Worm (Caenorhabditis elegans) whole organism, young adult: ENCODE results near the gene C15H11.13.

Source experiments
- B0261.1 ChIP-seq: sonication (generic microtip); optimal IDR thresholded peaks from 2 replicates; lab custom pipeline; 2016; ENCODE audit warnings: mild to moderate bottlenecking, missing genetic modification characterization, moderate library complexity, missing compliant biosample characterization
- B0336.3 ChIP-seq: fragments of 200-800 bp; sonication (Bioruptor generic); IDR thresholded peaks from 2 replicates; pipeline ENCODE4 v1.3.6; 2022; ENCODE audit warnings: missing genetic modification characterization, missing compliant biosample characterization
- C06A6.2 ChIP-seq: fragments of 200-800 bp; sonication (Bioruptor generic); conservative IDR thresholded peaks from 2 replicates; pipeline ENCODE4 v1.3.6; 2022; ENCODE audit warnings: missing genetic modification characterization, missing compliant biosample characterization
- F10E7.11 ChIP-seq: sonication (generic microtip); optimal IDR thresholded peaks from 2 replicates; lab custom pipeline; 2017; ENCODE audit warnings: mild to moderate bottlenecking, missing genetic modification characterization, moderate library complexity, missing compliant biosample characterization
- F22D6.2 ChIP-seq: sonication (generic microtip); optimal IDR thresholded peaks from 2 replicates; lab custom pipeline; 2016; ENCODE audit warnings: mild to moderate bottlenecking, missing genetic modification characterization, missing compliant biosample characterization
- F33H1.4 ChIP-seq: fragments of 200-800 bp; sonication (Bioruptor generic); IDR thresholded peaks from 2 replicates; pipeline ENCODE4 v1.3.6; 2022; ENCODE audit warnings: missing genetic modification reagents, missing genetic modification characterization, missing compliant biosample characterization
- F52B5.7 ChIP-seq: sonication (generic microtip); optimal IDR thresholded peaks from 2 replicates; lab custom pipeline; 2016; ENCODE audit warnings: mild to moderate bottlenecking, missing genetic modification characterization, missing compliant biosample characterization
- F55B11.4 ChIP-seq: sonication (generic microtip); optimal IDR thresholded peaks from 2 replicates; lab custom pipeline; 2016; ENCODE audit warnings: missing compliant biosample characterization, missing genetic modification characterization, borderline replicate concordance; ENCODE audit not compliant: insufficient read depth
- F57A8.1 ChIP-seq: fragments of 200-800 bp; sonication (Bioruptor generic); optimal IDR thresholded peaks from 2 replicates; lab custom pipeline; 2018; ENCODE audit warnings: mild to moderate bottlenecking, missing genetic modification characterization, moderate library complexity, missing compliant biosample characterization
- K12H6.12 ChIP-seq: fragments of 200-800 bp; sonication (Bioruptor generic); optimal IDR thresholded peaks from 2 replicates; lab custom pipeline; 2018; ENCODE audit warnings: mild to moderate bottlenecking, missing genetic modification characterization, missing compliant biosample characterization
- T07F8.4 ChIP-seq: sonication (generic microtip); optimal IDR thresholded peaks from 2 replicates; lab custom pipeline; 2016; ENCODE audit warnings: mild to moderate bottlenecking, missing genetic modification characterization, moderate library complexity, missing compliant biosample characterization
- Y53G8AR.9 ChIP-seq: fragments of 200-800 bp; sonication (Bioruptor generic); conservative IDR thresholded peaks from 2 replicates; pipeline ENCODE4 v1.3.6; 2022; ENCODE audit warnings: missing genetic modification reagents, missing genetic modification characterization, missing compliant biosample characterization
- Y79H2A.3 ChIP-seq: fragments of 200-800 bp; sonication (Bioruptor generic); conservative IDR thresholded peaks from 2 replicates; pipeline ENCODE4 v1.3.6; 2022; ENCODE audit warnings: missing genetic modification reagents, missing genetic modification characterization, missing compliant biosample characterization
- aptf-2 ChIP-seq: fragments of 200-800 bp; sonication (Bioruptor generic); conservative IDR thresholded peaks from 2 replicates; pipeline ENCODE4 v1.3.6; 2022; ENCODE audit warnings: missing genetic modification reagents, missing genetic modification characterization, missing compliant biosample characterization
- attf-3 ChIP-seq: fragments of 200-800 bp; sonication (Bioruptor generic); conservative IDR thresholded peaks from 2 replicates; pipeline ENCODE4 v1.3.6; 2022; ENCODE audit warnings: missing genetic modification reagents, missing genetic modification characterization, missing compliant biosample characterization
- bed-2 ChIP-seq: fragments of 200-800 bp; sonication (Bioruptor generic); IDR thresholded peaks from 2 replicates; pipeline ENCODE4 v1.3.6; 2022; ENCODE audit warnings: missing genetic modification reagents, missing genetic modification characterization, missing compliant biosample characterization
- cebp-2 ChIP-seq: fragments of 200-800 bp; sonication (Bioruptor generic); IDR thresholded peaks from 2 replicates; pipeline ENCODE4 v1.3.6; 2022; ENCODE audit warnings: missing genetic modification characterization, missing compliant biosample characterization
- efl-1 ChIP-seq: fragments of 150-350 bp; optimal IDR thresholded peaks from 2 replicates; lab custom pipeline; 2014; ENCODE audit warnings: missing biosample characterization, missing genetic modification reagents, missing genetic modification characterization
- egl-18 ChIP-seq: fragments of 200-800 bp; sonication (Bioruptor generic); IDR thresholded peaks from 2 replicates; pipeline ENCODE4 v1.3.6; 2022; ENCODE audit warnings: missing genetic modification reagents, missing genetic modification characterization, missing compliant biosample characterization
- egl-44 ChIP-seq: fragments of 200-800 bp; sonication (Bioruptor generic); IDR thresholded peaks from 2 replicates; pipeline ENCODE4 v1.3.6; 2022; ENCODE audit warnings: missing genetic modification reagents, missing genetic modification characterization, missing compliant biosample characterization
- ekl-4 ChIP-seq: fragments of 200-800 bp; sonication (Bioruptor generic); IDR thresholded peaks from 2 replicates; pipeline ENCODE4 v1.3.6; 2022; ENCODE audit warnings: missing genetic modification reagents, missing genetic modification characterization, missing compliant biosample characterization
- fkh-3 ChIP-seq: sonication (generic microtip); optimal IDR thresholded peaks from 2 replicates; lab custom pipeline; 2016; ENCODE audit warnings: mild to moderate bottlenecking, missing genetic modification characterization, missing compliant biosample characterization
- gei-17 ChIP-seq: fragments of 200-800 bp; sonication (Bioruptor generic); optimal IDR thresholded peaks from 2 replicates; lab custom pipeline; 2018; ENCODE audit warnings: mild to moderate bottlenecking, missing genetic modification characterization, missing compliant biosample characterization
- him-1 ChIP-seq: sonication (generic microtip); optimal IDR thresholded peaks from 2 replicates; lab custom pipeline; 2016; ENCODE audit warnings: missing genotype, missing genetic modification reagents, missing genetic modification characterization, missing compliant biosample characterization
- lag-1 ChIP-seq: fragments of 200-800 bp; sonication (Bioruptor generic); IDR thresholded peaks from 2 replicates; pipeline ENCODE4 v1.3.6; 2022; ENCODE audit warnings: missing genetic modification reagents, missing genetic modification characterization, missing compliant biosample characterization
- let-526 ChIP-seq: fragments of 200-800 bp; sonication (Bioruptor generic); IDR thresholded peaks from 2 replicates; pipeline ENCODE4 v1.3.6; 2022; ENCODE audit warnings: missing genetic modification reagents, missing genetic modification characterization, missing compliant biosample characterization
- let-607 ChIP-seq, 2 experiments: fragments of 200-800 bp in 1 of 2; sonication (Bioruptor generic) in 1 of 2; sonication (generic microtip) in 1 of 2; optimal IDR thresholded peaks; 2 replicates each; lab custom pipeline; 2016 to 2018; ENCODE audit warnings: mild to moderate bottlenecking in 2 of 2, missing compliant biosample characterization in 2 of 2, missing genetic modification characterization in 2 of 2, moderate library complexity in 2 of 2, missing genotype in 1 of 2
- lin-40 ChIP-seq: sonication (generic microtip); optimal IDR thresholded peaks from 2 replicates; lab custom pipeline; 2016; ENCODE audit warnings: missing genetic modification characterization, mild to moderate bottlenecking, missing compliant biosample characterization, missing genotype, missing genetic modification reagents
- lsl-1 ChIP-seq: fragments of 200-800 bp; sonication (Bioruptor generic); optimal IDR thresholded peaks from 2 replicates; lab custom pipeline; 2018; ENCODE audit warnings: mild to moderate bottlenecking, missing genetic modification characterization, moderate library complexity, missing compliant biosample characterization
- madf-6 ChIP-seq: fragments of 200-800 bp; sonication (Bioruptor generic); IDR thresholded peaks from 2 replicates; pipeline ENCODE4 v1.3.6; 2022; ENCODE audit warnings: missing genetic modification reagents, missing genetic modification characterization, missing compliant biosample characterization
- mcd-1 ChIP-seq: fragments of 200-800 bp; sonication (Bioruptor generic); IDR thresholded peaks from 2 replicates; pipeline ENCODE4 v1.3.6; 2022; ENCODE audit warnings: missing genetic modification reagents, missing genetic modification characterization, missing compliant biosample characterization
- nfyb-1 ChIP-seq: fragments of 200-800 bp; sonication (Bioruptor generic); IDR thresholded peaks from 2 replicates; pipeline ENCODE4 v1.3.6; 2022; ENCODE audit warnings: missing genetic modification reagents, missing genetic modification characterization, missing compliant biosample characterization
- nhr-179 ChIP-seq: sonication (generic microtip); optimal IDR thresholded peaks from 2 replicates; lab custom pipeline; 2016; ENCODE audit warnings: mild to moderate bottlenecking, missing genetic modification characterization, missing compliant biosample characterization
- nhr-80 ChIP-seq: sonication (generic microtip); optimal IDR thresholded peaks from 2 replicates; lab custom pipeline; 2016; ENCODE audit warnings: missing genetic modification characterization, missing compliant biosample characterization
- nhr-90 ChIP-seq: sonication (generic microtip); optimal IDR thresholded peaks from 2 replicates; lab custom pipeline; 2016; ENCODE audit warnings: missing genotype, mild to moderate bottlenecking, missing genetic modification characterization, missing compliant biosample characterization
- pbrm-1 ChIP-seq: fragments of 200-800 bp; sonication (Bioruptor generic); IDR thresholded peaks from 2 replicates; pipeline ENCODE4 v1.3.6; 2022; ENCODE audit warnings: missing genetic modification reagents, missing genetic modification characterization, missing compliant biosample characterization
- rcor-1 ChIP-seq: fragments of 200-800 bp; sonication (Bioruptor generic); IDR thresholded peaks from 2 replicates; pipeline ENCODE4 v1.3.6; 2022; ENCODE audit warnings: missing genetic modification reagents, missing genetic modification characterization, missing compliant biosample characterization
- sdz-38 ChIP-seq: sonication (generic microtip); optimal IDR thresholded peaks from 2 replicates; lab custom pipeline; 2016; ENCODE audit warnings: missing genotype, missing genetic modification characterization, missing compliant biosample characterization
- tbp1 ChIP-seq: fragments of 200-800 bp; sonication (Bioruptor generic); optimal IDR thresholded peaks from 2 replicates; lab custom pipeline; 2018; ENCODE audit warnings: mild to moderate bottlenecking, missing genetic modification characterization, missing compliant biosample characterization
- tlf-1 ChIP-seq: fragments of 200-800 bp; sonication (Bioruptor generic); optimal IDR thresholded peaks from 2 replicates; lab custom pipeline; 2018; ENCODE audit warnings: mild to moderate bottlenecking, missing genetic modification characterization, missing compliant biosample characterization
- xnd-1 ChIP-seq: sonication (generic microtip); optimal IDR thresholded peaks from 2 replicates; lab custom pipeline; 2016; ENCODE audit warnings: missing genotype, missing genetic modification reagents, missing genetic modification characterization, missing compliant biosample characterization
- zim-3 ChIP-seq: sonication (generic microtip); optimal IDR thresholded peaks from 2 replicates; lab custom pipeline; 2017; ENCODE audit warnings: mild to moderate bottlenecking, missing genetic modification characterization, moderate library complexity, missing compliant biosample characterization
- ztf-22 ChIP-seq: fragments of 200-800 bp; sonication (Bioruptor generic); optimal IDR thresholded peaks from 2 replicates; lab custom pipeline; 2018; ENCODE audit warnings: mild to moderate bottlenecking, missing genetic modification characterization, moderate library complexity, missing compliant biosample characterization
- ztf-26 ChIP-seq: sonication (generic microtip); optimal IDR thresholded peaks from 2 replicates; lab custom pipeline; 2017; ENCODE audit warnings: missing genetic modification characterization, missing compliant biosample characterization
- ztf-28 ChIP-seq: fragments of 200-800 bp; sonication (Bioruptor generic); IDR thresholded peaks from 2 replicates; pipeline ENCODE4 v1.3.6; 2022; ENCODE audit warnings: missing genetic modification reagents, missing genetic modification characterization, missing compliant biosample characterization

The C15H11.13 gene

DNA sequence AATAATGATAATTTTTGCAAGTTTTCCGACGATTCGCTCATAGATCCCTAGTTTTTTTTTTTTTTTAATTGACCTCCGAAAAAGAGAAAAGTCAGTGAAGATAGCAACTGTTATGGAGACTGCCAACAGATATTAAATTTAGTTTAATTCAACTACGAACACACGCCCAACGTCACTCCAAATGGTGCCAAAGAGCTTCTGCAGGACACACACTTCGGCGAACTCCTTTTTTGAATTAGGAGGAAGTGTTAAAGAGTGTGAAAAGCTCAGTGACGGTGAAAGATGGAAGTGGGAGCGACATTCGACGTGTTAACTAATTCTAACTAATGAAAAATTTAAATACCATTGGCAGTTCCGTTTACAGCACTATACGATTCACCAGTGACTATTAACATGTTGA is 17.1 kb downstream of the C15H11.13 start (continued):
- no peak for TF ChIP-seq let-526
- 0 out of 2 replicates have a peak, but pooled peaks have one; percentile 40 for TF ChIP-seq nfyb-1 (GFP tag; lab: Robert Waterston, UW)
- TF ChIP-seq lsl-1, result no peak
- no peak for TF ChIP-seq F10E7.11
- no peak for TF ChIP-seq gei-17
- no peak for TF ChIP-seq B0336.3 (GFP tag; lab: Robert Waterston, UW)
- TF ChIP-seq tbp1 (GFP tag; lab: Kevin White, UChicago), result no peak
- TF ChIP-seq B0261.1 (tag; lab: Kevin White, UChicago), result no peak
- no peak for TF ChIP-seq egl-44
- TF ChIP-seq lag-1 (GFP tag; lab: Robert Waterston, UW), result no peak

DNA sequence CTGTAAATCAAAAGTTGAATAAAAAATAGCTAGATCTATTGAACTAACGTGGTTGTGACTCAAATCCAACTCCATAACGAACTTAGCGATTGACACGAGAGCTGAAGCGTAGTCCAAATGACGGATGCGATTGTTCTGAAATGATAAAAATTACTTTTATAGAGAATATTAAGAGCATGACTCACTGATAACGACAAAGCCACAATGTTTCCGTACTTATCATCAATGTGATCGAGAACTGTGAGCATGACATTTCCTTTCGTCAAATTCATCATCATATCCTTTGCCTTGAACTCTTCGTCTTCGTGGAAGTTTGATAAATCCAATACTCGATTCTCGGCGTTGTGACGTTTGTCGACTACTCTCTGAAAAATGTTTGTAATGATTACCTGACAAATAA is 19.2 kb downstream of the C15H11.13 start:
- TF ChIP-seq nhr-80 (tag; lab: Kevin White, UChicago) (peak; percentile 73), rcor-1 (GFP tag; lab: Robert Waterston, UW) (no peak)

DNA sequence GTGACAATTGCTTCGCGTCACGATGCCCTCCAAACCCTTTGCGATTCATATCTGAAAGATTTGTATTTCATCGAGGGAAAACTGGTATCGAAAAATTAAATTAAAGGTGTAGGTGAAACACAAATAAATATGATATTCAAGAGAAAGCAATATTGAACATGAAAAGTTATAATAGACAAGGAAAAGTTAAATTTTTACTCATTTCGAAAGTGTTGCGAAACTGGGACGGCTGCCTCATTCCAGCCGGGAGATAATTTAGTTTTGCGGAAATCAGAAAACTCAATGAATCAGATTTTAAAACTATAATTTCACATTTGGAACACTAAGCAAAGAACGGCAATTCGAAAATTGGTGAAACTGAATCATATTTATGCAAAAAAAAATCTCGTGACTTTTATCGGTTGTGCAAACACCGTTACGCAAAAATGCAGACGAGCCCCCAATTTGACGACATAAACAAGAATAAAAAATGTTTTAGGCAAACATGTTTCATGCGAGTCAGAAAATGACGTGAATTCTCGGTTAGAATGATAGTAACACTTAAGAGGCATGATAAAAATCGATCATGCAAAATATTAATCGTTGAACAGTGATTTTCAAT is 20.2 kb downstream of the C15H11.13 start, which contains the start of the genes nxf-1 and C15H11.11:
nxf-1 (minus strand) TSS at position 51 of the 601 bp plus-strand sequence.
C15H11.11 (plus strand) TSS at position 536 of the 601 bp plus-strand sequence.
- TF ChIP-seq zim-3 (tag; lab: Kevin White, UChicago), result no peak
- peak in 1 of 2 experiments; percentile 10 for TF ChIP-seq let-607 (tag; optimal IDR thresholded peaks at IDR 0.05; lab: Kevin White, UChicago)
- TF ChIP-seq T07F8.4 (tag; lab: Kevin White, UChicago), result no peak
- TF ChIP-seq F55B11.4 (tag; lab: Kevin White, UChicago), result no peak
- no peak for TF ChIP-seq F33H1.4 (GFP tag; lab: Robert Waterston, UW)
- no peak for TF ChIP-seq egl-44
- no peak for TF ChIP-seq let-526
- no peak for TF ChIP-seq F57A8.1 (GFP tag; lab: Kevin White, UChicago)
- TF ChIP-seq egl-18 (GFP tag; lab: Robert Waterston, UW), result no peak
- TF ChIP-seq xnd-1 (tag; lab: Kevin White, UChicago), result no peak
- no peak for TF ChIP-seq ztf-22
- TF ChIP-seq fkh-3 (tag; lab: Kevin White, UChicago), result no peak
- TF ChIP-seq gei-17, result no peak
- no peak for TF ChIP-seq nhr-90 (tag; lab: Kevin White, UChicago)
- TF ChIP-seq sdz-38 (tag; lab: Kevin White, UChicago), result no peak
- no peak for TF ChIP-seq ztf-28 (GFP tag; lab: Robert Waterston, UW)
- TF ChIP-seq C06A6.2 (GFP tag; lab: Robert Waterston, UW), result no peak
- 0 out of 2 replicates have a peak, but pooled peaks have one; percentile 31 for TF ChIP-seq ekl-4 (GFP tag; lab: Robert Waterston, UW)
- TF ChIP-seq lin-40, result peak; percentile 68
- TF ChIP-seq K12H6.12 (tag; lab: Kevin White, UChicago), result no peak
- peak; percentile 60; the same call in 1 of the 2 replicates for TF ChIP-seq nfyb-1 (GFP tag; lab: Robert Waterston, UW)
- 0 out of 2 replicates have a peak, but pooled peaks have one; percentile 22 for TF ChIP-seq madf-6 (GFP tag; lab: Robert Waterston, UW)
- TF ChIP-seq nhr-179 (tag; lab: Kevin White, UChicago), result no peak
- no peak for TF ChIP-seq attf-3 (GFP tag; lab: Robert Waterston, UW)
- 0 out of 2 replicates have a peak, but pooled peaks have one; percentile 13 for TF ChIP-seq pbrm-1 (GFP tag; lab: Robert Waterston, UW)
- TF ChIP-seq cebp-2 (GFP tag; lab: Robert Waterston, UW), result no peak
- TF ChIP-seq mcd-1 (GFP tag; lab: Robert Waterston, UW), result peak; percentile 66
- TF ChIP-seq tlf-1 (GFP tag; lab: Kevin White, UChicago), result peak; percentile 3
- no peak for TF ChIP-seq bed-2 (GFP tag; lab: Robert Waterston, UW)
- no peak for TF ChIP-seq efl-1
- TF ChIP-seq aptf-2 (GFP tag; lab: Robert Waterston, UW), result no peak
- TF ChIP-seq Y79H2A.3 (GFP tag; lab: Robert Waterston, UW), result no peak
- no peak for TF ChIP-seq F52B5.7 (tag; lab: Kevin White, UChicago)
- TF ChIP-seq him-1 (tag; lab: Kevin White, UChicago), result no peak
- no peak for TF ChIP-seq ztf-26 (tag; lab: Kevin White, UChicago)
- TF ChIP-seq lag-1 (GFP tag; lab: Robert Waterston, UW), result no peak
- no peak for TF ChIP-seq F22D6.2
- peak; percentile 63; the same call in 1 of the 2 replicates for TF ChIP-seq Y53G8AR.9 (GFP tag; lab: Robert Waterston, UW)
